Fruit fly (Drosophila melanogaster) whole organism, embryonic: ENCODE data around the gene Ostgamma.
A peak's percentile ranks its signal among the peaks of the same experiment; 100 is the strongest.

Experiments
- Abd-B ChIP-seq: fragments of 200-800 bp; sonication (Bioruptor generic); optimal IDR thresholded peaks from 2 replicates; lab custom pipeline; 2018; ENCODE audit warnings: missing biosample characterization, mild to moderate bottlenecking, missing genetic modification characterization, moderate library complexity
- BtbVII ChIP-seq: fragments of 200-800 bp; sonication (Bioruptor generic); optimal IDR thresholded peaks from 3 replicates; lab custom pipeline; 2017; ENCODE audit warnings: missing biosample characterization, mild to moderate bottlenecking, missing genetic modification characterization
- CG11504 ChIP-seq: fragments of 200-800 bp; sonication (Bioruptor generic); optimal IDR thresholded peaks from 3 replicates; lab custom pipeline; 2019; ENCODE audit warnings: missing biosample characterization, mild to moderate bottlenecking, missing genetic modification characterization, moderate library complexity
- CG12219 ChIP-seq: fragments of 200-800 bp; sonication (Bioruptor generic); optimal IDR thresholded peaks from 3 replicates; lab custom pipeline; 2018; ENCODE audit warnings: missing biosample characterization, mild to moderate bottlenecking, missing genetic modification characterization
- CG12391 ChIP-seq: fragments of 200-800 bp; sonication (Bioruptor generic); optimal IDR thresholded peaks from 3 replicates; lab custom pipeline; 2018; ENCODE audit warnings: missing biosample characterization, mild to moderate bottlenecking, missing genetic modification characterization, moderate library complexity
- CG13424 ChIP-seq: fragments of 200-800 bp; sonication (Bioruptor generic); optimal IDR thresholded peaks from 2 replicates; lab custom pipeline; 2019; ENCODE audit warnings: missing biosample characterization, mild to moderate bottlenecking, missing genetic modification characterization, moderate library complexity
- CG13894 ChIP-seq: fragments of 200-800 bp; sonication (Bioruptor generic); optimal IDR thresholded peaks from 3 replicates; lab custom pipeline; 2018; ENCODE audit warnings: missing biosample characterization, mild to moderate bottlenecking, missing genetic modification characterization, moderate library complexity
- CG15269 ChIP-seq: fragments of 200-800 bp; sonication (Bioruptor generic); optimal IDR thresholded peaks from 2 replicates; lab custom pipeline; 2018; ENCODE audit warnings: missing biosample characterization, mild to moderate bottlenecking, missing genetic modification characterization, moderate library complexity
- CG1529 ChIP-seq: fragments of 200-800 bp; sonication (Bioruptor generic); optimal IDR thresholded peaks from 3 replicates; lab custom pipeline; 2018; ENCODE audit warnings: missing biosample characterization, missing genetic modification characterization
- CG18262 ChIP-seq: fragments of 200-800 bp; optimal IDR thresholded peaks from 3 replicates; lab custom pipeline; 2019; ENCODE audit warnings: missing biosample characterization, mild to moderate bottlenecking, missing genetic modification characterization, moderate library complexity
- CG1832 ChIP-seq: fragments of 200-800 bp; sonication (Bioruptor generic); optimal IDR thresholded peaks from 2 replicates; lab custom pipeline; 2017; ENCODE audit warnings: missing biosample characterization, mild to moderate bottlenecking, missing genetic modification characterization, inconsistent platforms
- CG2712 ChIP-seq: fragments of 200-800 bp; optimal IDR thresholded peaks from 3 replicates; lab custom pipeline; 2019; ENCODE audit warnings: missing biosample characterization, mild to moderate bottlenecking, missing genetic modification characterization, moderate library complexity
- CG33213 ChIP-seq: fragments of 200-800 bp; sonication (Bioruptor generic); optimal IDR thresholded peaks from 3 replicates; lab custom pipeline; 2016; ENCODE audit warnings: missing biosample characterization, missing genetic modification characterization
- CG34422 ChIP-seq: fragments of 200-800 bp; sonication (Bioruptor generic); IDR thresholded peaks from 3 replicates; pipeline ENCODE4 v1.3.6; 2022; ENCODE audit warnings: missing biosample characterization, missing genetic modification characterization
- CG6765 ChIP-seq: fragments of 200-800 bp; sonication (Bioruptor generic); optimal IDR thresholded peaks from 3 replicates; lab custom pipeline; 2017; ENCODE audit warnings: missing biosample characterization, mild to moderate bottlenecking, missing genetic modification characterization
- CG6791 ChIP-seq: fragments of 200-800 bp; sonication (Bioruptor generic); IDR thresholded peaks from 3 replicates; pipeline ENCODE4 v1.3.6; 2022; ENCODE audit warnings: missing biosample characterization, missing genetic modification characterization; ENCODE audit not compliant: partially characterized antibody
- CG8924 ChIP-seq: fragments of 200-800 bp; optimal IDR thresholded peaks from 3 replicates; lab custom pipeline; 2019; ENCODE audit warnings: missing biosample characterization, mild to moderate bottlenecking, missing genetic modification characterization, moderate library complexity
- CoRest ChIP-seq: fragments of 200-800 bp; sonication (Bioruptor generic); optimal IDR thresholded peaks from 3 replicates; lab custom pipeline; 2018; ENCODE audit warnings: missing biosample characterization, mild to moderate bottlenecking, missing genetic modification characterization, moderate library complexity
- Hr3 ChIP-seq: fragments of 200-800 bp; sonication (Bioruptor generic); optimal IDR thresholded peaks from 3 replicates; lab custom pipeline; 2016; ENCODE audit warnings: missing biosample characterization, missing genetic modification characterization
- MESR4 ChIP-seq: fragments of 200-800 bp; sonication (Bioruptor generic); optimal IDR thresholded peaks from 2 replicates; lab custom pipeline; 2018; ENCODE audit warnings: missing biosample characterization, mild to moderate bottlenecking, missing genetic modification characterization, moderate library complexity
- Med ChIP-seq: fragments of 200-800 bp; sonication (Bioruptor generic); peaks from one replicate; lab custom pipeline; 2016; ENCODE audit warnings: missing biosample characterization, missing genetic modification characterization, mild to moderate bottlenecking, inconsistent platforms, moderate library complexity
- Meics ChIP-seq: fragments of 200-800 bp; sonication (Bioruptor generic); optimal IDR thresholded peaks from 2 replicates; lab custom pipeline; 2017; ENCODE audit warnings: missing biosample characterization, mild to moderate bottlenecking, missing genetic modification characterization
- Mrtf ChIP-seq: fragments of 200-800 bp; sonication (Bioruptor generic); IDR thresholded peaks from 3 replicates; pipeline ENCODE4 v1.3.6; 2022; ENCODE audit warnings: missing biosample characterization, missing genetic modification characterization
- NC2α ChIP-seq: fragments of 200-800 bp; sonication (Bioruptor generic); optimal IDR thresholded peaks from 2 replicates; lab custom pipeline; 2016; ENCODE audit warnings: missing biosample characterization, missing genetic modification characterization
- Nf-YC ChIP-seq: fragments of 200-800 bp; optimal IDR thresholded peaks from 3 replicates; lab custom pipeline; 2019; ENCODE audit warnings: missing biosample characterization, mild to moderate bottlenecking, missing genetic modification characterization, moderate library complexity
- Side ChIP-seq: fragments of 200-800 bp; sonication (Bioruptor generic); optimal IDR thresholded peaks from 2 replicates; lab custom pipeline; 2016; ENCODE audit warnings: missing biosample characterization, missing genetic modification characterization
- amos ChIP-seq: fragments of 200-800 bp; sonication (Bioruptor generic); IDR thresholded peaks from 2 replicates; pipeline ENCODE4 v1.3.6; 2022; ENCODE audit warnings: missing biosample characterization, missing genetic modification characterization; ENCODE audit not compliant: partially characterized antibody
- chinmo ChIP-seq: fragments of 200-800 bp; sonication (Bioruptor generic); IDR thresholded peaks from 4 replicates; pipeline ENCODE4 v1.3.6; 2022; ENCODE audit warnings: missing biosample characterization, missing genetic modification characterization; ENCODE audit not compliant: partially characterized antibody
- croc ChIP-seq: fragments of 200-800 bp; sonication (Bioruptor generic); conservative IDR thresholded peaks from 3 replicates; pipeline ENCODE4 v1.3.6; 2022; ENCODE audit warnings: missing biosample characterization, missing genetic modification characterization
- crp ChIP-seq, 2 experiments: fragments of 200-800 bp; sonication (Bioruptor generic); optimal IDR thresholded peaks; 2 replicates in 1 of 2; 3 replicates in 1 of 2; lab custom pipeline; 2017; ENCODE audit warnings: missing biosample characterization in 2 of 2, missing genetic modification characterization in 2 of 2, mild to moderate bottlenecking in 1 of 2, moderate library complexity in 1 of 2
- cwo ChIP-seq: fragments of 200-800 bp; sonication (Bioruptor generic); optimal IDR thresholded peaks from 3 replicates; lab custom pipeline; 2017; ENCODE audit warnings: missing biosample characterization, missing genetic modification characterization, mild to moderate bottlenecking, moderate library complexity, missing genetic modification reagents
- dmrt99B ChIP-seq: fragments of 200-800 bp; sonication (Bioruptor generic); optimal IDR thresholded peaks from 2 replicates; lab custom pipeline; 2018; ENCODE audit warnings: missing biosample characterization, mild to moderate bottlenecking, missing genetic modification characterization, moderate library complexity
- dysf ChIP-seq: fragments of 200-800 bp; sonication (Bioruptor generic); IDR thresholded peaks from 3 replicates; pipeline ENCODE4 v1.3.6; 2022; ENCODE audit warnings: missing biosample characterization, missing genetic modification characterization
- hbn ChIP-seq: fragments of 200-800 bp; sonication (Bioruptor generic); IDR thresholded peaks from 2 replicates; pipeline ENCODE4 v1.3.6; 2022; ENCODE audit warnings: missing biosample characterization, missing genetic modification characterization; ENCODE audit not compliant: partially characterized antibody
- knrl ChIP-seq: fragments of 200-800 bp; sonication (Bioruptor generic); IDR thresholded peaks from 3 replicates; pipeline ENCODE4 v1.3.6; 2022; ENCODE audit warnings: missing biosample characterization, missing genetic modification characterization; ENCODE audit not compliant: partially characterized antibody
- mam ChIP-seq: fragments of 200-800 bp; sonication (Bioruptor generic); optimal IDR thresholded peaks from 3 replicates; lab custom pipeline; 2016; ENCODE audit warnings: missing biosample characterization, missing genetic modification characterization
- oc ChIP-seq: fragments of 200-800 bp; sonication (Bioruptor generic); optimal IDR thresholded peaks from 2 replicates; lab custom pipeline; 2018; ENCODE audit warnings: missing biosample characterization, mild to moderate bottlenecking, missing genetic modification characterization, moderate library complexity
- peb ChIP-seq: fragments of 200-800 bp; sonication (Bioruptor generic); IDR thresholded peaks from 2 replicates; pipeline ENCODE4 v1.3.6; 2022; ENCODE audit warnings: missing biosample characterization, missing genetic modification characterization
- pita ChIP-seq: fragments of 200-800 bp; sonication (Bioruptor generic); optimal IDR thresholded peaks from 2 replicates; lab custom pipeline; 2017; ENCODE audit warnings: missing biosample characterization, mild to moderate bottlenecking, missing genetic modification characterization
- repo ChIP-seq: fragments of 200-800 bp; sonication (Bioruptor generic); optimal IDR thresholded peaks from 2 replicates; lab custom pipeline; 2016; ENCODE audit warnings: missing biosample characterization, missing genetic modification characterization
- scrt ChIP-seq: fragments of 200-800 bp; sonication (Bioruptor generic); optimal IDR thresholded peaks from 2 replicates; lab custom pipeline; 2018; ENCODE audit warnings: missing biosample characterization, mild to moderate bottlenecking, missing genetic modification characterization, moderate library complexity
- sens ChIP-seq: fragments of 200-800 bp; sonication (Bioruptor generic); peaks from one replicate; lab custom pipeline; 2016; ENCODE audit warnings: missing biosample characterization, missing genetic modification characterization
- sisA ChIP-seq: fragments of 200-800 bp; sonication (Bioruptor generic); IDR thresholded peaks from 2 replicates; pipeline ENCODE4 v1.3.6; 2022; ENCODE audit warnings: missing biosample characterization, missing genetic modification characterization
- stwl ChIP-seq: fragments of 200-800 bp; sonication (Bioruptor generic); optimal IDR thresholded peaks from 3 replicates; lab custom pipeline; 2018; ENCODE audit warnings: missing biosample characterization, mild to moderate bottlenecking, missing genetic modification characterization, moderate library complexity
- tgo ChIP-seq: fragments of 200-800 bp; sonication (Bioruptor generic); IDR thresholded peaks from 3 replicates; pipeline ENCODE4 v1.3.6; 2022; ENCODE audit warnings: missing biosample characterization, missing genetic modification characterization
- unpg ChIP-seq: fragments of 200-800 bp; sonication (Bioruptor generic); optimal IDR thresholded peaks from 3 replicates; lab custom pipeline; 2018; ENCODE audit warnings: missing biosample characterization, mild to moderate bottlenecking, missing genetic modification characterization, moderate library complexity

Gene Ostgamma

dm6 chr2L:8327272-8327555 lies 19.2 kb upstream of the Ostgamma start, which contains the start of gene CG14275:
Gene CG14275, plus strand, starts transcription at chr2L:8327456.
- TF ChIP-seq chinmo (GFP tag; lab: Robert Waterston, UW) (0 out of 4 replicates have a peak, but pooled peaks have one; percentile 4), CG33213 (GFP tag; lab: Kevin White, UChicago) (no peak), BtbVII (GFP tag; lab: Kevin White, UChicago) (no peak), crp (GFP tag; optimal IDR thresholded peaks at IDR 0.05; lab: Kevin White, UChicago) (peak in 1 of 2 experiments; percentile 11), CG13894 (tag; lab: Kevin White, UChicago) (peak; percentile 36)

DNA sequence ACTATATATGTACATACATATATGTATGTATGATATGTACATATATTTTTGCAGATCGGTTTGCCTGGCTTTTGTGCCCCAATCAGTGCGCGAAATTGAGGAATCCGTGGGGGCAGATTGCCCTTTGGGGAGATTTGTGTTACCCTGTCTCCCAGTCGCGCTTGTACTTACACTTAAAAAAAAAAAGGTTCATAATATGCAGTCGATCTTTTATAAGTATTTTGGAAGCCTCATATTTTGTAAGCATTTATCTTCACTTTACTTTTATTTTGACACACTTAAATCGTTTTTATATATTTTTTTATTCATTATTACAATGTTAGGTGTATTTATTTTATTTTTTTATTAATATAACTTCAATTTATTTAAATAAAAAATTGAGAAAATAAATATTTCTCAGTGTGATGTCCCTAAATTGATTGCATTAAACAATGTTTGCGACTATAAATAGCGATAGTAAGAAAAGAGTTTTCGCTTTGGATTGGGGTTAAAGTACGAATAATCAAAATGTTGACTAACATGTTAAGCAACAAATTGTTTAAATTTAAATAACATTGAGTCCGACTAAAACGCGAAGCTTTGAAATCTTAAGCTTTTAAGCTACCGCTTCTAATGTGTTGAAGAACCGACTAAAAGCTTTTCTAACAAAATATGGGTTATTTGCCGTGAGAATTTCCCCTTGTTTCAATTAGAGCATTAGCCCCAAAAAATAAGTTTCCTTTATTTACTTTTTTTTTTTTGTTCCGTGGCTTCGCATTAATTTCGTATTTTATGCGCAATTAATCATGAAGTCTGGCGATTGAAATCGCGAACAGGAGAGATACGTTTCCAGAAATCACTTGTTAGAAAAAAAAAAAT lies 18.7 kb upstream of the Ostgamma start:
- TF ChIP-seq oc (tag; lab: Kevin White, UChicago): no peak
- peak; percentile 40 for TF ChIP-seq CG2712 (tag; lab: Kevin White, UChicago)
- no peak for TF ChIP-seq stwl (tag; lab: Kevin White, UChicago)
- TF ChIP-seq CG18262 (tag; lab: Kevin White, UChicago): peak; percentile 22
- no peak for TF ChIP-seq croc (GFP tag; lab: Robert Waterston, UW)
- peak; percentile 31 for TF ChIP-seq unpg (GFP tag; lab: Kevin White, UChicago)
- TF ChIP-seq CG12391 (tag; lab: Kevin White, UChicago): peak; percentile 42
- no peak for TF ChIP-seq Nf-YC
- no peak for TF ChIP-seq amos (GFP tag; lab: Robert Waterston, UW)
- TF ChIP-seq CG13424 (tag; lab: Kevin White, UChicago): peak; percentile 41
- TF ChIP-seq repo: no peak
- no peak for TF ChIP-seq Side (GFP tag; lab: Kevin White, UChicago)
- no peak for TF ChIP-seq Mrtf (GFP tag; lab: Robert Waterston, UW)
- TF ChIP-seq Meics: peak; percentile 13
- TF ChIP-seq sens: peak; percentile 18
- no peak for TF ChIP-seq CG12219
- no peak for TF ChIP-seq hbn (GFP tag; lab: Robert Waterston, UW)
- TF ChIP-seq Hr3 (GFP tag; lab: Kevin White, UChicago): no peak
- no peak for TF ChIP-seq CG6791 (GFP tag; lab: Robert Waterston, UW)
- TF ChIP-seq scrt (GFP tag; lab: Kevin White, UChicago): no peak
- TF ChIP-seq CG1529 (GFP tag; lab: Kevin White, UChicago): no peak
- no peak for TF ChIP-seq Abd-B
- TF ChIP-seq CoRest (tag; lab: Kevin White, UChicago): peak; percentile 28
- TF ChIP-seq CG11504: peak; percentile 71
- TF ChIP-seq dmrt99B (tag; lab: Kevin White, UChicago): peak; percentile 50
- TF ChIP-seq CG1832: no peak
- no peak for TF ChIP-seq mam (GFP tag; lab: Kevin White, UChicago)
- TF ChIP-seq knrl (GFP tag; lab: Robert Waterston, UW): no peak
- TF ChIP-seq peb: no peak
- TF ChIP-seq dysf (GFP tag; lab: Robert Waterston, UW): no peak
- TF ChIP-seq CG15269 (tag; lab: Kevin White, UChicago): peak; percentile 53
- TF ChIP-seq tgo (GFP tag; lab: Robert Waterston, UW): peak; percentile 28; the same call in 1 of the 3 replicates
- no peak for TF ChIP-seq CG34422 (GFP tag; lab: Robert Waterston, UW)
- peak; percentile 3 for TF ChIP-seq CG6765 (GFP tag; lab: Kevin White, UChicago)
- TF ChIP-seq pita (GFP tag; lab: Kevin White, UChicago): peak; percentile 1
- TF ChIP-seq Med (GFP tag; lab: Kevin White, UChicago): peak; percentile 48
- TF ChIP-seq CG8924 (tag; lab: Kevin White, UChicago): peak; percentile 19
- no peak for TF ChIP-seq CG33213 (GFP tag; lab: Kevin White, UChicago)
- TF ChIP-seq cwo (GFP tag; lab: Kevin White, UChicago): peak; percentile 32
- TF ChIP-seq NC2α (GFP tag; lab: Kevin White, UChicago): no peak
- TF ChIP-seq MESR4: no peak
- no peak for TF ChIP-seq sisA (GFP tag; lab: Robert Waterston, UW)
